Fruit fly (Drosophila melanogaster): ENCODE data around the gene CG18598.

dm6 chr3R:18296737-18297136, 45.8 kb downstream of the CG18598 start:
- no peak for TF ChIP-seq kay (GFP tag; ENCODE audit: borderline replicate concordance)
- no peak for TF ChIP-seq Mnt (GFP tag; optimal IDR thresholded peaks at IDR 0.05)
- TF ChIP-seq bab1 (GFP tag; optimal IDR thresholded peaks at IDR 0.05), result no peak
- TF ChIP-seq CG11617 (GFP tag; optimal IDR thresholded peaks at IDR 0.05), result no peak
- no peak for TF ChIP-seq CG5204 (GFP tag; optimal IDR thresholded peaks at IDR 0.05)
- TF ChIP-seq CG7101 (tag; optimal IDR thresholded peaks at IDR 0.05), result no peak
- no peak for TF ChIP-seq CG33017 (tag; optimal IDR thresholded peaks at IDR 0.05)
- TF ChIP-seq CG1620 (GFP tag; optimal IDR thresholded peaks at IDR 0.05), result no peak
- TF ChIP-seq cnc (optimal IDR thresholded peaks at IDR 0.05), result no peak
- no peak for TF ChIP-seq cic (GFP tag; optimal IDR thresholded peaks at IDR 0.05)
